Worm (Caenorhabditis elegans): Measurements from ENCODE around the gene mig-21.

The mig-21 gene

DNA sequence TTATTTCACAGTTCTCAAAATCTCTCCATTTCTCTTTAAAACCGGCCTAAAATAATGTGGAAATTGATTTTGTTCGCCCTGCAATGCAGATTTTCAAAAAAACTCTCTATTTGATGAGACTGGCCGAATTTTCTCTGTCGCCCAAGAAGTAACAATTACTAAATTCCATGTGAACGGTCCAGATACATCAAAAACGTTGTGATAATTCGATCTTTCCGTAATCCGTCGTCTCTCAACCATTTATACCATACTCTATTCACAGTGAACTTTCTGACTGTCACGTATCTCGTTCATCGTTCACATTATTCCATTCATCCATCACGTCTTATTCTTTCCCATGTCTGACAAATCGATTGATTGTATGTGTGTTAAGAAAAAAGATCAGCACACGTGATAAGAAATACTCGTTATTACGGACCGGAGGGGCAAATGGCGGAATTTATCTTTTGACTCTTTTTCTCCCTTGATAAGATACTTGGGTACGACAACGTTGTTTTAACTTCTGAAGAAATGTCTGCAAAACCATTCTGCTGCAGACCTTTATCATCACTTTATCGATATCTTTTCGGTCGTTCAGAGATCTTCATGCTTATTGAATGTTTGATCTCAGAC lies 43.0 kb upstream of the mig-21 start (continued):
- TF ChIP-seq ztf-4 (tag; optimal IDR thresholded peaks at IDR 0.05) = peak; percentile 7
- no peak for TF ChIP-seq unc-62 (GFP tag; optimal IDR thresholded peaks at IDR 0.05)
- no peak for TF ChIP-seq swsn-7 (tag; optimal IDR thresholded peaks at IDR 0.05)
- no peak for TF ChIP-seq xbp-1 (tag; optimal IDR thresholded peaks at IDR 0.05)
- TF ChIP-seq unc-98 (GFP tag; IDR thresholded peaks at IDR 0.05) = no peak
- no peak for TF ChIP-seq tlp-1 (tag; optimal IDR thresholded peaks at IDR 0.05)
- no peak for TF ChIP-seq aly-2 (tag; optimal IDR thresholded peaks at IDR 0.05)
- TF ChIP-seq sox-4 (tag; optimal IDR thresholded peaks at IDR 0.05) = no peak
- no peak for TF ChIP-seq fos-1 (tag; optimal IDR thresholded peaks at IDR 0.05)
- no peak for TF ChIP-seq pag-3 (tag; optimal IDR thresholded peaks at IDR 0.05; ENCODE audit: borderline replicate concordance, insufficient read depth)
- TF ChIP-seq lin-35 (GFP tag; optimal IDR thresholded peaks at IDR 0.05) = peak in 1 of 2 experiments; percentile 48
- peak; percentile 63 for TF ChIP-seq nhr-90 (tag; optimal IDR thresholded peaks at IDR 0.05; ENCODE audit: poor library complexity)
- no peak for TF ChIP-seq nhr-76 (tag; optimal IDR thresholded peaks at IDR 0.05)
- TF ChIP-seq nhr-71 (tag; optimal IDR thresholded peaks at IDR 0.05) = peak; percentile 76
- no peak for TF ChIP-seq fkh-4 (tag; optimal IDR thresholded peaks at IDR 0.05; ENCODE audit: borderline replicate concordance)
- TF ChIP-seq nhr-77 (tag; optimal IDR thresholded peaks at IDR 0.05) = no peak
- no peak for TF ChIP-seq lir-3 (tag; optimal IDR thresholded peaks at IDR 0.05; ENCODE audit: poor library complexity)
- TF ChIP-seq lin-39 (tag; optimal IDR thresholded peaks at IDR 0.05) = no peak
- no peak for TF ChIP-seq lsy-2 (tag; optimal IDR thresholded peaks at IDR 0.05)
- TF ChIP-seq nhr-12 (tag; optimal IDR thresholded peaks at IDR 0.05) = no peak
- no peak for TF ChIP-seq fkh-10 (GFP tag; optimal IDR thresholded peaks at IDR 0.05)
- TF ChIP-seq lin-14 (GFP tag; optimal IDR thresholded peaks at IDR 0.05) = peak; percentile 66
- TF ChIP-seq nhr-20 (tag; optimal IDR thresholded peaks at IDR 0.05) = peak; percentile 69
- no peak for TF ChIP-seq efl-1 (optimal IDR thresholded peaks at IDR 0.05)
- peak in 1 of 2 experiments; percentile 92 for TF ChIP-seq efl-1 (GFP tag; optimal IDR thresholded peaks at IDR 0.05 in 1 of 2)
- no peak for TF ChIP-seq ceh-88 (GFP tag; IDR thresholded peaks at IDR 0.05)

DNA sequence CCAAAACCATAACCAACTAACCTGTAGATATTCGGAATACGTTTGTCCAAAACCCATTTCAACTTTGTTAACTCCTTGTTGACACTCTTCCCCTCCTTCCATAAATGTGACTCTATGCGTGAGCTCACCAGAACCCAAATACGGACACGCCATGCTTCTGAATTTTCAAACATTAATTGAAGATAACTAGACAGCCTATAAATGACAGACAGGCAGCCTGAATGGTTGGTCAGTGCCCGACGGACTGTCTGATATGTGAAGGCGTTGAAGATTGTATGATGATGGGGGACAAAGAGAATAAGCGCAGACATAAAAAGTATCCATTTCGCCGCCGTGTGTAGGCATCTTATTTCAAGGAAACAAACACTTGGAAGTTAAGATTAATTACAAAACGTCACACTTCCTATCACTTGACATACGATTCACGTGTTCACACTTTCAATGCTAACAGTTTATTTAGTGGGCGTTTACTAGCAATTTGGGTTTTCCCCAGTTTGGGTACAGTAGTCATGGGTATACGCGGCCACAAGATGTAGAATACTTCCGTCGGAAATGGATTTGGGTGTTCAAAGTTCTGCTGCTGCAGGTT lies 41.7 kb upstream of the mig-21 start, which contains the start of the genes tdo-2 and C28H8.2:
Gene tdo-2 (minus strand): TSS at position 157 of the 589 bp plus-strand sequence.
Gene C28H8.2 (plus strand): TSS at position 524 of the 589 bp plus-strand sequence.
- TF ChIP-seq nhr-237 (tag; optimal IDR thresholded peaks at IDR 0.05) (no peak), C34B4.2 (tag; optimal IDR thresholded peaks at IDR 0.05) (no peak), mab-9 (GFP tag; IDR thresholded peaks at IDR 0.05) (no peak), swsn-7 (tag; optimal IDR thresholded peaks at IDR 0.05) (peak; percentile 17), skn-1 (tag; optimal IDR thresholded peaks at IDR 0.05) (peak; percentile 4), efl-1 (optimal IDR thresholded peaks at IDR 0.05) (peak in 1 of 2 experiments; percentile 17), efl-1 (GFP tag; optimal IDR thresholded peaks at IDR 0.05 in 1 of 2) (peak in 1 of 2 experiments; percentile 93), rnt-1 (tag; optimal IDR thresholded peaks at IDR 0.05) (no peak), zip-4 (GFP tag; optimal IDR thresholded peaks at IDR 0.05) (no peak), mdl-1 (tag; optimal IDR thresholded peaks at IDR 0.05) (peak in 1 of 2 experiments; percentile 92), lsy-2 (tag; optimal IDR thresholded peaks at IDR 0.05) (peak; percentile 37), lin-35 (GFP tag; optimal IDR thresholded peaks at IDR 0.05) (peak in 1 of 2 experiments; percentile 77), lin-13 (GFP tag; optimal IDR thresholded peaks at IDR 0.05) (peak; percentile 7), tbx-2 (tag; optimal IDR thresholded peaks at IDR 0.05) (peak; percentile 74), ztf-11 (tag; optimal IDR thresholded peaks at IDR 0.05) (no peak), pag-3 (tag; optimal IDR thresholded peaks at IDR 0.05; ENCODE audit: borderline replicate concordance, insufficient read depth) (no peak), sox-4 (tag; optimal IDR thresholded peaks at IDR 0.05) (no peak), sup-37 (GFP tag; optimal IDR thresholded peaks at IDR 0.05) (no peak), mep-1 (tag; optimal IDR thresholded peaks at IDR 0.05) (peak; percentile 48), nhr-28 (tag; optimal IDR thresholded peaks at IDR 0.05) (no peak), lin-15B (tag; optimal IDR thresholded peaks at IDR 0.05) (no peak), unc-130 (tag; optimal IDR thresholded peaks at IDR 0.05) (peak; percentile 67), nhr-85 (tag) (peak; percentile 96), ama-1 (optimal IDR thresholded peaks at IDR 0.05) (no peak), nhr-20 (tag; optimal IDR thresholded peaks at IDR 0.05) (peak; percentile 91), nhr-84 (tag; optimal IDR thresholded peaks at IDR 0.05) (no peak), snpc-4 (tag; optimal IDR thresholded peaks at IDR 0.05) (no peak), elt-3 (tag; optimal IDR thresholded peaks at IDR 0.05) (peak in 5 of 6 experiments; percentile 83 to 96 (median 93)), nhr-19 (GFP tag; conservative IDR thresholded peaks at IDR 0.05) (peak; percentile 78), grh-1 (GFP tag; IDR thresholded peaks at IDR 0.05) (peak; percentile 71), snu-23 (GFP tag; optimal IDR thresholded peaks at IDR 0.05) (peak; percentile 75), unc-30 (tag; optimal IDR thresholded peaks at IDR 0.05) (no peak), ztf-4 (tag; optimal IDR thresholded peaks at IDR 0.05) (peak; percentile 39), fkh-10 (GFP tag; optimal IDR thresholded peaks at IDR 0.05) (no peak)
